Worm (Caenorhabditis elegans): ENCODE results near the gene F49C5.5.

- TF ChIP-seq dao-5 (tag; optimal IDR thresholded peaks at IDR 0.05) = no peak
- TF ChIP-seq him-1 (tag; optimal IDR thresholded peaks at IDR 0.05) = no peak
These were observed 26.7 kb downstream of the F49C5.5 start, which contains the start of gene ceh-99 for ce11 chrII:12519616-12520015.
